Worm (Caenorhabditis elegans): ENCODE measurements around the gene F35A5.5.

F35A5.5 gene

ce11 chrX:3772405-3772804 lies 23.1 kb downstream of the F35A5.5 start, which contains the start of gene F47B7.2:
TSS of gene F47B7.2 (plus strand) at chrX:3772762.
- TF ChIP-seq sea-2 (GFP tag; IDR thresholded peaks at IDR 0.05) (no peak), let-607 (tag; optimal IDR thresholded peaks at IDR 0.05) (peak; percentile 85 to 91)

ce11 chrX:3768717-3769116 lies 26.8 kb downstream of the F35A5.5 start, which contains the start of gene F47B7.5:
TSS of gene F47B7.5 (minus strand) at chrX:3768817.
- TF ChIP-seq somi-1 (GFP tag; optimal IDR thresholded peaks at IDR 0.05): no peak
- TF ChIP-seq unc-62 (GFP tag; optimal IDR thresholded peaks at IDR 0.05): no peak
- TF ChIP-seq attf-3 (GFP tag; conservative IDR thresholded peaks at IDR 0.05): no peak
- no peak for TF ChIP-seq mes-4 (tag; optimal IDR thresholded peaks at IDR 0.05)
- TF ChIP-seq egl-18 (GFP tag; IDR thresholded peaks at IDR 0.05): no peak
- TF ChIP-seq egl-44 (GFP tag; IDR thresholded peaks at IDR 0.05): no peak
- TF ChIP-seq ceh-91 (GFP tag; IDR thresholded peaks at IDR 0.05): no peak
- no peak for TF ChIP-seq sdz-38 (tag; optimal IDR thresholded peaks at IDR 0.05)
- no peak for TF ChIP-seq hsf-1 (GFP tag; IDR thresholded peaks at IDR 0.05)
- TF ChIP-seq tbx-9 (tag; optimal IDR thresholded peaks at IDR 0.05; ENCODE audit: borderline replicate concordance): no peak
- TF ChIP-seq chd-7 (tag; optimal IDR thresholded peaks at IDR 0.05): no peak
- no peak for TF ChIP-seq B0019.2 (GFP tag; conservative IDR thresholded peaks at IDR 0.05)
- no peak for TF ChIP-seq ztf-3 (GFP tag; optimal IDR thresholded peaks at IDR 0.05)
- TF ChIP-seq snpc-1.1 (tag; optimal IDR thresholded peaks at IDR 0.05; ENCODE audit: insufficient read depth): no peak
- TF ChIP-seq F23B12.7 (tag; optimal IDR thresholded peaks at IDR 0.05; ENCODE audit: insufficient read depth): no peak

ce11 chrX:3766552-3766951 lies 29.0 kb downstream of the F35A5.5 start, which contains the start of gene F47B7.4:
TSS of gene F47B7.4 (minus strand) at chrX:3766652.
- TF ChIP-seq somi-1 (GFP tag; optimal IDR thresholded peaks at IDR 0.05) (no peak), zfh-2 (GFP tag; conservative IDR thresholded peaks at IDR 0.05) (no peak), ztf-26 (tag; optimal IDR thresholded peaks at IDR 0.05) (no peak), K12H6.12 (tag; optimal IDR thresholded peaks at IDR 0.05) (no peak), ets-4 (GFP tag; optimal IDR thresholded peaks at IDR 0.05) (no peak), B0261.1 (tag; optimal IDR thresholded peaks at IDR 0.05) (no peak), snpc-1.1 (tag; optimal IDR thresholded peaks at IDR 0.05; ENCODE audit: insufficient read depth) (no peak), nfya-1 (tag; optimal IDR thresholded peaks at IDR 0.05; ENCODE audit: borderline replicate concordance, insufficient read depth) (no peak), die-1 (tag; optimal IDR thresholded peaks at IDR 0.05) (no peak), Y53G8AR.9 (GFP tag; conservative IDR thresholded peaks at IDR 0.05) (no peak)

DNA sequence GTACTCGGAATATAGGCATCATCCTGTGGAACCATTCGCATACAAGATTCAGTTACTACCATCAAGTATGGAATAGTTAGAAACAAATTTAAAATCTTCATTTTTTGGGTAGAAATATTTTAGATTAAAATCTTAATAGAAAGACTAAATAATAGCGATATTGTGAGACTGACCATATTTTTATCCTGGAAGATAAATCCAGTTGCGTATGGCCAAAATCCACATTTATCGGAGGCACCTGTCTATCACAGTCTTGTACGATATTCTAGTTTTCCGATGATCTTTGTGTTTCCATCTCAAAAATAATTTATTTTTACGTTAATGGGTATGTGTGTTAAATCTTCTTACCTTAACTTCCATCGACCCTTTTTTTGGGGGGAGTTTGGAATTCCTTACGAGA lies 31.2 kb downstream of the F35A5.5 start, which contains the start of gene F47B7.3:
F47B7.3 (minus strand) TSS at position 101 of the 400 bp plus-strand sequence.
- no peak for TF ChIP-seq let-526 (GFP tag; IDR thresholded peaks at IDR 0.05)

DNA sequence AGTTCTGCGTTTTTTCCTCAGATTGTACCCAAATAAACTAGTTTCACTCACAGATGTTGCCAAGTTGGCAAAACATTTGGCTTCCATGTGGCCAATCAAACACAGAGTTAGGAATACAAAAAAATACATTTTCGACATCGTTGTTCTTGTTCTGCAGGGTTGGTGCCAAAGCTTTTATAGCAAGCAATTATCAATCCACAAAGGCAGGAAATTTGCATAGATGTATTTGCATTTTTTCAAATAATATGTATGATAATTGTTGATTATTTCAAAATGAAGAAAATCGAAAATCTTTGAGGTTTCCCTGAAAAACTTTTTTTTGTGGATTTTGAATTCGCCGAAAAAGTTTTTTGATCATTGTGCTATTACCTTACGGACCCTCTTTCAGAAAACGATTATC lies 33.1 kb downstream of the F35A5.5 start, which contains the start of gene T14G12.11:
T14G12.11 (minus strand) TSS at position 138 of the 400 bp plus-strand sequence.
- TF ChIP-seq dpff-1 (tag; optimal IDR thresholded peaks at IDR 0.05): no peak
- TF ChIP-seq snpc-1.3 (tag; optimal IDR thresholded peaks at IDR 0.05; ENCODE audit: insufficient read depth): no peak
- TF ChIP-seq attf-6 (GFP tag; IDR thresholded peaks at IDR 0.05): no peak
- TF ChIP-seq Y53G8AR.9 (GFP tag; conservative IDR thresholded peaks at IDR 0.05): no peak
- TF ChIP-seq attf-3 (GFP tag; conservative IDR thresholded peaks at IDR 0.05): no peak
- no peak for TF ChIP-seq ceh-58 (GFP tag; IDR thresholded peaks at IDR 0.05)
- no peak for TF ChIP-seq sdz-38 (tag; optimal IDR thresholded peaks at IDR 0.05)
- TF ChIP-seq ztf-3 (GFP tag; optimal IDR thresholded peaks at IDR 0.05): no peak
- TF ChIP-seq ztf-25 (GFP tag; IDR thresholded peaks at IDR 0.05): no peak
- TF ChIP-seq sptf-2 (GFP tag; optimal IDR thresholded peaks at IDR 0.05): no peak

Measured in whole organism, young adult.